Worm (Caenorhabditis elegans) whole organism, L4 larva: ENCODE measurements around the gene col-99.

ENCODE experiments used
- D1046.2 ChIP-seq: fragments of 200-800 bp; sonication (Bioruptor generic); IDR thresholded peaks from 2 replicates; pipeline ENCODE4 v1.3.6; 2022; ENCODE audit warnings: missing genetic modification characterization, missing compliant biosample characterization
- F10B5.3 ChIP-seq: sonication (generic microtip); optimal IDR thresholded peaks from 2 replicates; lab custom pipeline; 2016; ENCODE audit warnings: mild to moderate bottlenecking, missing genetic modification characterization, missing compliant biosample characterization
- F44E2.7 ChIP-seq: fragments of 200-800 bp; sonication (Bioruptor generic); IDR thresholded peaks from 2 replicates; pipeline ENCODE4 v2.1.2; 2022; ENCODE audit warnings: missing genetic modification characterization, missing compliant biosample characterization
- Y105C5A.15 ChIP-seq: fragments of 200-800 bp; sonication (Bioruptor generic); IDR thresholded peaks from 2 replicates; pipeline ENCODE4 v1.3.6; 2022; ENCODE audit warnings: missing genetic modification characterization, missing compliant biosample characterization
- Y5F2A.4 ChIP-seq: fragments of 200-800 bp; sonication (Bioruptor generic); optimal IDR thresholded peaks from 2 replicates; lab custom pipeline; 2018; ENCODE audit warnings: mild to moderate bottlenecking, missing genetic modification characterization, missing compliant biosample characterization
- Y75B8A.6 ChIP-seq: fragments of 200-800 bp; sonication (Bioruptor generic); IDR thresholded peaks from 2 replicates; pipeline ENCODE4 v1.3.6; 2022; ENCODE audit warnings: missing genetic modification reagents, missing genetic modification characterization, missing compliant biosample characterization
- ZK337.2 ChIP-seq: fragments of 200-800 bp; sonication (Bioruptor generic); IDR thresholded peaks from 2 replicates; pipeline ENCODE4 v1.3.6; 2022; ENCODE audit warnings: missing genetic modification reagents, missing genetic modification characterization, missing compliant biosample characterization
- ZK546.5 ChIP-seq, 2 experiments: sonication (generic microtip); optimal IDR thresholded peaks; 2 replicates each; lab custom pipeline; 2017; ENCODE audit warnings: missing biosample characterization in 2 of 2, missing genetic modification characterization in 2 of 2
- ama-1 ChIP-seq: fragments of 150-350 bp; optimal IDR thresholded peaks from 2 replicates; lab custom pipeline; 2014; ENCODE audit warnings: inconsistent platforms, mixed read lengths
- arid-1 ChIP-seq: fragments of 200-800 bp; sonication (Bioruptor generic); conservative IDR thresholded peaks from 2 replicates; pipeline ENCODE4 v1.3.6; 2022; ENCODE audit warnings: missing genetic modification reagents, missing genetic modification characterization, missing compliant biosample characterization
- attf-4 ChIP-seq: sonication (generic microtip); optimal IDR thresholded peaks from 3 replicates; lab custom pipeline; 2017; ENCODE audit warnings: missing biosample characterization, missing genetic modification characterization
- ceh-44 ChIP-seq: fragments of 200-800 bp; sonication (Bioruptor generic); IDR thresholded peaks from 2 replicates; pipeline ENCODE4 v1.3.6; 2022; ENCODE audit warnings: missing genetic modification reagents, missing genetic modification characterization, missing compliant biosample characterization
- ces-1 ChIP-seq: fragments of 150-350 bp; sonication (generic microtip); optimal IDR thresholded peaks from 4 replicates; lab custom pipeline; 2014; ENCODE audit warnings: missing biosample characterization, missing genetic modification reagents, missing genetic modification characterization
- daf-12 ChIP-seq: fragments of 150-350 bp; optimal IDR thresholded peaks from 2 replicates; lab custom pipeline; 2014; ENCODE audit warnings: missing biosample characterization, missing genetic modification reagents, missing genetic modification characterization
- daf-8 ChIP-seq: fragments of 200-800 bp; sonication (Bioruptor generic); IDR thresholded peaks from 2 replicates; pipeline ENCODE4 v1.3.6; 2022; ENCODE audit warnings: missing genetic modification characterization, missing compliant biosample characterization
- dmd-6 ChIP-seq: fragments of 200-800 bp; sonication (Bioruptor generic); IDR thresholded peaks from 2 replicates; pipeline ENCODE4 v1.3.6; 2022; ENCODE audit warnings: missing genetic modification reagents, missing genetic modification characterization, missing compliant biosample characterization
- duxl-1 ChIP-seq: sonication (generic microtip); optimal IDR thresholded peaks from 2 replicates; lab custom pipeline; 2016; ENCODE audit warnings: mild to moderate bottlenecking, missing genetic modification characterization, moderate library complexity, missing compliant biosample characterization; ENCODE audit not compliant: poor library complexity
- fkh-10 ChIP-seq: fragments of 150-350 bp; optimal IDR thresholded peaks from 2 replicates; lab custom pipeline; 2014; ENCODE audit warnings: missing biosample characterization, missing genetic modification reagents, missing genetic modification characterization
- hlh-11 ChIP-seq: fragments of 200-800 bp; sonication (Bioruptor generic); optimal IDR thresholded peaks from 2 replicates; lab custom pipeline; 2018; ENCODE audit warnings: mild to moderate bottlenecking, missing genetic modification characterization, missing compliant biosample characterization
- hmg-1.1 ChIP-seq: fragments of 200-800 bp; sonication (Bioruptor generic); IDR thresholded peaks from 2 replicates; pipeline ENCODE4 v1.3.6; 2022; ENCODE audit warnings: missing genetic modification reagents, missing genetic modification characterization, missing compliant biosample characterization
- jun-1 ChIP-seq: fragments of 150-350 bp; optimal IDR thresholded peaks from 2 replicates; lab custom pipeline; 2014; ENCODE audit warnings: missing biosample characterization, missing genetic modification reagents, missing genetic modification characterization
- lin-13 ChIP-seq: fragments of 150-350 bp; optimal IDR thresholded peaks from 2 replicates; lab custom pipeline; 2014; ENCODE audit warnings: missing biosample characterization, missing genetic modification reagents, missing genetic modification characterization
- lin-15B ChIP-seq: fragments of 150-350 bp; sonication (generic microtip); optimal IDR thresholded peaks from 3 replicates; lab custom pipeline; 2014; ENCODE audit warnings: missing biosample characterization, missing genetic modification characterization
- madf-9 ChIP-seq: fragments of 200-800 bp; sonication (Bioruptor generic); conservative IDR thresholded peaks from 2 replicates; pipeline ENCODE4 v1.3.6; 2022; ENCODE audit warnings: missing genetic modification reagents, missing genetic modification characterization, missing compliant biosample characterization
- mes-2 ChIP-seq: sonication (generic microtip); optimal IDR thresholded peaks from 2 replicates; lab custom pipeline; 2016; ENCODE audit warnings: missing genotype, mild to moderate bottlenecking, missing genetic modification characterization, missing compliant biosample characterization; ENCODE audit not compliant: poor library complexity, severe bottlenecking
- nhr-10 ChIP-seq: fragments of 150-350 bp; optimal IDR thresholded peaks from 2 replicates; lab custom pipeline; 2014; ENCODE audit warnings: missing biosample characterization, missing genetic modification characterization
- nhr-11 ChIP-seq: fragments of 150-350 bp; optimal IDR thresholded peaks from 2 replicates; lab custom pipeline; 2014; ENCODE audit warnings: missing biosample characterization, missing genetic modification characterization
- nhr-25 ChIP-seq: sonication (generic microtip); optimal IDR thresholded peaks from 2 replicates; lab custom pipeline; 2017; ENCODE audit warnings: missing genetic modification characterization, mild to moderate bottlenecking, missing compliant biosample characterization, antibody characterized with exemption, moderate library complexity, borderline replicate concordance; ENCODE audit not compliant: insufficient read depth
- nhr-28 ChIP-seq: fragments of 150-350 bp; optimal IDR thresholded peaks from 2 replicates; lab custom pipeline; 2014; ENCODE audit warnings: missing biosample characterization, missing genetic modification characterization
- nhr-48 ChIP-seq: sonication (generic microtip); optimal IDR thresholded peaks from 2 replicates; lab custom pipeline; 2016; ENCODE audit warnings: mild to moderate bottlenecking, missing genetic modification characterization, missing compliant biosample characterization
- nhr-6 ChIP-seq: fragments of 150-350 bp; optimal IDR thresholded peaks from 2 replicates; lab custom pipeline; 2014; ENCODE audit warnings: missing biosample characterization, missing genetic modification characterization
- nhr-76 ChIP-seq: fragments of 150-350 bp; optimal IDR thresholded peaks from 2 replicates; lab custom pipeline; 2014; ENCODE audit warnings: missing biosample characterization, missing genetic modification characterization
- nhr-77 ChIP-seq: fragments of 150-350 bp; optimal IDR thresholded peaks from 2 replicates; lab custom pipeline; 2014; ENCODE audit warnings: missing biosample characterization, missing genetic modification characterization
- php-3 ChIP-seq: fragments of 200-800 bp; sonication (Bioruptor generic); IDR thresholded peaks from 2 replicates; pipeline ENCODE4 v1.3.6; 2022; ENCODE audit warnings: missing genetic modification reagents, missing genetic modification characterization, missing compliant biosample characterization
- rbr-2 ChIP-seq: sonication (generic microtip); optimal IDR thresholded peaks from 2 replicates; lab custom pipeline; 2016; ENCODE audit warnings: missing genotype, missing genetic modification characterization, missing compliant biosample characterization
- saeg-2 ChIP-seq: fragments of 200-800 bp; sonication (Bioruptor generic); IDR thresholded peaks from 2 replicates; pipeline ENCODE4 v1.3.6; 2022; ENCODE audit warnings: missing genetic modification reagents, missing genetic modification characterization, missing compliant biosample characterization
- set-16 ChIP-seq: fragments of 200-800 bp; sonication (Bioruptor generic); IDR thresholded peaks from 2 replicates; pipeline ENCODE4 v1.3.6; 2022; ENCODE audit warnings: missing genetic modification reagents, missing genetic modification characterization, missing compliant biosample characterization
- unc-62 ChIP-seq, 3 experiments: fragments of 150-350 bp in 1 of 3; sonication (generic microtip); optimal IDR thresholded peaks in 2 of 3; peaks in 1 of 3; 1 replicate in 1 of 3; 2 replicates in 2 of 3; lab custom pipeline; 2014 to 2017; ENCODE audit warnings: missing biosample characterization in 3 of 3, missing genetic modification characterization in 3 of 3, missing genetic modification reagents in 3 of 3, missing genotype in 1 of 3
- zfp-2 ChIP-seq: sonication (generic microtip); optimal IDR thresholded peaks from 2 replicates; lab custom pipeline; 2016; ENCODE audit warnings: mild to moderate bottlenecking, missing genetic modification characterization, missing compliant biosample characterization
- zfp-3 ChIP-seq: fragments of 200-800 bp; sonication (Bioruptor generic); conservative IDR thresholded peaks from 2 replicates; pipeline ENCODE4 v1.3.6; 2022; ENCODE audit warnings: missing genetic modification reagents, missing genetic modification characterization, missing compliant biosample characterization

col-99 gene

ce11 chrIV:125881-126781 lies 21.6 kb downstream of the col-99 start, which contains the start of the genes grld-1 and cox-6C (continued):
- no peak for TF ChIP-seq Y105C5A.15 (GFP tag; lab: Robert Waterston, UW)
- no peak for TF ChIP-seq ama-1 (lab: Kevin White, UChicago)
- TF ChIP-seq nhr-48 (tag; lab: Kevin White, UChicago), result no peak
- TF ChIP-seq saeg-2, result no peak
- TF ChIP-seq nhr-25 (tag; lab: Kevin White, UChicago), result no peak
- no peak for TF ChIP-seq attf-4 (tag; lab: Kevin White, UChicago)
- peak; percentile 54 for TF ChIP-seq hlh-11
- no peak for TF ChIP-seq ZK337.2
- TF ChIP-seq nhr-11 (tag; lab: Kevin White, UChicago), result no peak
- TF ChIP-seq daf-8 (GFP tag; lab: Robert Waterston, UW), result no peak
- no peak for TF ChIP-seq nhr-76 (tag; lab: Kevin White, UChicago)
- no peak for TF ChIP-seq madf-9 (GFP tag; lab: Robert Waterston, UW)
- TF ChIP-seq zfp-3 (GFP tag; lab: Robert Waterston, UW), result no peak
- no peak for TF ChIP-seq ceh-44 (GFP tag; lab: Robert Waterston, UW)
- TF ChIP-seq rbr-2 (tag; lab: Kevin White, UChicago), result peak; percentile 49
- TF ChIP-seq php-3 (GFP tag; lab: Robert Waterston, UW), result no peak
- TF ChIP-seq lin-13 (GFP tag; lab: Kevin White, UChicago), result peak; percentile 20
- no peak for TF ChIP-seq Y5F2A.4
- TF ChIP-seq unc-62 (GFP tag; optimal IDR thresholded peaks at IDR 0.05 in 1 of 2; lab: Kevin White, UChicago), result no peak
- no peak for TF ChIP-seq unc-62 (tag; optimal IDR thresholded peaks at IDR 0.05; lab: Kevin White, UChicago)
- TF ChIP-seq jun-1 (tag; lab: Kevin White, UChicago), result no peak
- TF ChIP-seq zfp-2, result no peak
- no peak for TF ChIP-seq duxl-1 (tag; lab: Kevin White, UChicago)
- no peak for TF ChIP-seq dmd-6 (GFP tag; lab: Robert Waterston, UW)
- peak; percentile 37 for TF ChIP-seq nhr-28 (tag; lab: Kevin White, UChicago)

DNA sequence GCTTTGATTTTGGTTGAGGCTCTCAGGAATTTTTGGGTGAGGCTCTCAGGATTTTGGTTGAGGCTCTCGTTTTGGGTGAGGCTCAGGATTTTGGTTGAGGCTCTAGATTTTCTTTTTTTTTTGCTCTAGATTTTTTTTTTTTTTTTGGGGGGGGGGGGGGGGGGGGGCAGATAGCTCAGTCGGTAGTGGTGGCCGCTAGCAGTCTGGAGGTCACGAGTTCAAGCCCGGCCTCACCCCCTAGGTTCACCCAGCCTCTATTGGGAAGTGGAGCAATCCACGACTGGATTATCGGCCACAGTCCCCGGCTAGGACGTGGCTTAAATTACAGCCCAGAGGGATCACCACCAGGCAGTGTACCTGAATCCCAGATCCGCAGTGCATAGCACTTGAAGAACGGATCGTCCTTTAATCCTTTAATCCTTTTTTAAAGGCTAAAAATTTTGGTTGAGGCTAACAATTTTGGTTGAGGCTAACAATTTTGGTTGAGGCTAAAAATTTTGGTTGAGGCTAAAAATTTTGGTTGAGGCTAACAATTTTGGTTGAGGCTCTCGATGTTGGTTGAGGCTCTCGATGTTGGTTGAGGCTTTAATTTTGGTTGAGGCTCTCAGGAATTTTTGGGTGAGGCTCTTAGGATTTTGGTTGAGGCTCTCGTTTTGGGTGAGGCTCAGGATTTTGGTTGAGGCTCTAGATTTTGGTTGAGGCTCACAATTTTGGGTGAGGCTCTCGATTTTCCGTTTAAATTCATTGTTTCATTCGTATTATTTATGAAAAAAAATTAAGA lies 24.7 kb downstream of the col-99 start:
- TF ChIP-seq set-16 (GFP tag; lab: Robert Waterston, UW), result peak; percentile 85

ce11 chrIV:121607-122006 lies 26.1 kb downstream of the col-99 start, which contains the start of gene tut-1:
Gene tut-1, minus strand, starts transcription at chrIV:121707.
- TF ChIP-seq ces-1 (GFP tag; lab: Kevin White, UChicago), result no peak
- TF ChIP-seq arid-1 (GFP tag; lab: Robert Waterston, UW), result no peak

DNA sequence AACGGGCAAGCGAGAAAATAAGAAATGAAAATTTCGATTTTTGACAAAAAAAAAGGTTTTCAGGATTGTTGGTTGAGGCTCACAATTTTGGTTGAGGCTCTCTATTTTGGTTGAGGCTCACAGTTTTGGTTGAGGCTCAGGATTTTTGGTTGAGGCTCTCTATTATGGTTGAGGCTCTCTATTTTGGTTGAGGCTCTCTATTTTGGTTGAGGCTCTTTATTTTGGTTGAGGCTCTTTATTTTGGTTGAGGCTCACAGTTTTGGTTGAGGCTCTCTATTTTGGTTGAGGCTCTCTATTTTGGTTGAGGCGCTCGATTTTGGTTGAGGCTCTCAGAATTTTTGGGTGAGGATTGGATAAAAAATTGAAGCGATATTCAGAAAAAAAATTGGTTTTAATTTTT lies 27.9 kb downstream of the col-99 start:
- TF ChIP-seq nhr-10 (tag; lab: Kevin White, UChicago) (no peak), D1046.2 (GFP tag; lab: Robert Waterston, UW) (no peak), fkh-10 (GFP tag; lab: Kevin White, UChicago) (no peak), lin-15B (tag; lab: Kevin White, UChicago) (no peak), unc-62 (GFP tag; optimal IDR thresholded peaks at IDR 0.05 in 1 of 2; lab: Kevin White, UChicago) (no peak), unc-62 (tag; optimal IDR thresholded peaks at IDR 0.05; lab: Kevin White, UChicago) (no peak), nhr-6 (tag; lab: Kevin White, UChicago) (no peak), Y5F2A.4 (no peak), mes-2 (tag; lab: Kevin White, UChicago) (no peak), ces-1 (GFP tag; lab: Kevin White, UChicago) (no peak), nhr-11 (tag; lab: Kevin White, UChicago) (no peak), hmg-1.1 (GFP tag; lab: Robert Waterston, UW) (no peak), nhr-48 (tag; lab: Kevin White, UChicago) (no peak), ZK546.5 (tag; optimal IDR thresholded peaks at IDR 0.05; lab: Kevin White, UChicago) (no peak), F10B5.3 (tag; lab: Kevin White, UChicago) (no peak), Y75B8A.6 (GFP tag; lab: Robert Waterston, UW) (no peak), jun-1 (tag; lab: Kevin White, UChicago) (no peak), F44E2.7 (no peak), nhr-77 (tag; lab: Kevin White, UChicago) (no peak), daf-12 (tag; lab: Kevin White, UChicago) (no peak)
